Fruit fly (Drosophila melanogaster) whole organism, embryonic: Measurements from ENCODE around the gene Cyp18a1.
A peak's percentile ranks its signal among the peaks of the same experiment; 100 is the strongest.

Experiments used
- Antp ChIP-seq: fragments of 200-800 bp; sonication (Bioruptor generic); optimal IDR thresholded peaks from 3 replicates; lab custom pipeline; 2016; ENCODE audit warnings: missing biosample characterization, missing genetic modification characterization
- Atf6 ChIP-seq: fragments of 200-800 bp; sonication (Bioruptor generic); IDR thresholded peaks from 2 replicates; pipeline ENCODE4 v1.3.6; 2022; ENCODE audit warnings: missing biosample characterization, missing genetic modification characterization
- B-H1 ChIP-seq: fragments of 200-800 bp; sonication (Bioruptor generic); IDR thresholded peaks from 3 replicates; pipeline ENCODE4 v1.3.6; 2022; ENCODE audit warnings: missing biosample characterization, missing genetic modification characterization
- Blimp-1 ChIP-seq: fragments of 200-800 bp; sonication (Bioruptor generic); optimal IDR thresholded peaks from 3 replicates; lab custom pipeline; 2018; ENCODE audit warnings: missing biosample characterization, missing genetic modification characterization, mild to moderate bottlenecking, moderate library complexity, missing genetic modification reagents
- Bteb2 ChIP-seq: fragments of 200-800 bp; sonication (Bioruptor generic); optimal IDR thresholded peaks from 2 replicates; lab custom pipeline; 2016; ENCODE audit warnings: missing biosample characterization, missing genetic modification characterization
- CG10267 ChIP-seq: fragments of 200-800 bp; sonication (Bioruptor generic); optimal IDR thresholded peaks from 2 replicates; lab custom pipeline; 2018; ENCODE audit warnings: missing biosample characterization, mild to moderate bottlenecking, missing genetic modification characterization, moderate library complexity
- CG12391 ChIP-seq: fragments of 200-800 bp; sonication (Bioruptor generic); optimal IDR thresholded peaks from 3 replicates; lab custom pipeline; 2018; ENCODE audit warnings: missing biosample characterization, mild to moderate bottlenecking, missing genetic modification characterization, moderate library complexity
- CG12769 ChIP-seq: fragments of 200-800 bp; sonication (Bioruptor generic); optimal IDR thresholded peaks from 2 replicates; lab custom pipeline; 2019; ENCODE audit warnings: missing biosample characterization, mild to moderate bottlenecking, missing genetic modification characterization, moderate library complexity
- CG15514 ChIP-seq: fragments of 200-800 bp; sonication (Bioruptor generic); optimal IDR thresholded peaks from 3 replicates; lab custom pipeline; 2017; ENCODE audit warnings: missing biosample characterization, missing genetic modification characterization, mild to moderate bottlenecking, moderate library complexity, missing genetic modification reagents
- CG16779 ChIP-seq: fragments of 200-800 bp; sonication (Bioruptor generic); IDR thresholded peaks from 2 replicates; pipeline ENCODE4 v1.3.6; 2022; ENCODE audit warnings: missing biosample characterization, missing genetic modification characterization
- CG1792 ChIP-seq: fragments of 200-800 bp; sonication (Bioruptor generic); optimal IDR thresholded peaks from 2 replicates; lab custom pipeline; 2016; ENCODE audit warnings: missing biosample characterization, missing genetic modification characterization
- CG18476 ChIP-seq: fragments of 200-800 bp; sonication (Bioruptor generic); optimal IDR thresholded peaks from 2 replicates; lab custom pipeline; 2016; ENCODE audit warnings: missing biosample characterization, mild to moderate bottlenecking, missing genetic modification characterization
- CG18764 ChIP-seq: fragments of 200-800 bp; sonication (Bioruptor generic); optimal IDR thresholded peaks from 3 replicates; lab custom pipeline; 2016; ENCODE audit warnings: missing biosample characterization, missing genetic modification characterization
- CG32767 ChIP-seq: fragments of 200-800 bp; sonication (Bioruptor generic); IDR thresholded peaks from 2 replicates; pipeline ENCODE4 v1.3.6; 2022; ENCODE audit warnings: missing biosample characterization, missing genetic modification characterization
- CG3281 ChIP-seq: fragments of 200-800 bp; sonication (Bioruptor generic); optimal IDR thresholded peaks from 3 replicates; lab custom pipeline; 2017; ENCODE audit warnings: missing biosample characterization, mild to moderate bottlenecking, missing genetic modification characterization
- CG5245 ChIP-seq: fragments of 200-800 bp; sonication (Bioruptor generic); optimal IDR thresholded peaks from 3 replicates; lab custom pipeline; 2016; ENCODE audit warnings: missing biosample characterization, missing genetic modification characterization
- CG6689 ChIP-seq: fragments of 200-800 bp; sonication (Bioruptor generic); IDR thresholded peaks from 2 replicates; pipeline ENCODE4 v1.3.6; 2022; ENCODE audit warnings: missing biosample characterization, missing genetic modification characterization
- CG8944 ChIP-seq: fragments of 200-800 bp; sonication (Bioruptor generic); optimal IDR thresholded peaks from 3 replicates; lab custom pipeline; 2016; ENCODE audit warnings: missing biosample characterization, missing genetic modification characterization
- CG9609 ChIP-seq: fragments of 200-800 bp; sonication (Bioruptor generic); optimal IDR thresholded peaks from 3 replicates; lab custom pipeline; 2016; ENCODE audit warnings: missing biosample characterization, missing genetic modification characterization
- CG9876 ChIP-seq: fragments of 200-800 bp; sonication (Bioruptor generic); optimal IDR thresholded peaks from 2 replicates; lab custom pipeline; 2016; ENCODE audit warnings: missing biosample characterization, missing genetic modification characterization
- CkIIα-i1 ChIP-seq: fragments of 200-800 bp; sonication (Bioruptor generic); IDR thresholded peaks from 2 replicates; pipeline ENCODE4 v1.3.6; 2022; ENCODE audit warnings: missing biosample characterization, missing genetic modification characterization
- HmgD ChIP-seq: fragments of 200-800 bp; sonication (Bioruptor generic); optimal IDR thresholded peaks from 3 replicates; lab custom pipeline; 2016; ENCODE audit warnings: missing biosample characterization, missing genetic modification characterization
- Hr51 ChIP-seq, 2 experiments: fragments of 200-800 bp; sonication (Bioruptor generic); optimal IDR thresholded peaks; 2 replicates in 1 of 2; 3 replicates in 1 of 2; lab custom pipeline; 2016 to 2018; ENCODE audit warnings: missing biosample characterization in 2 of 2, missing genetic modification characterization in 2 of 2, mild to moderate bottlenecking in 1 of 2, moderate library complexity in 1 of 2
- Mrtf ChIP-seq: fragments of 200-800 bp; sonication (Bioruptor generic); IDR thresholded peaks from 3 replicates; pipeline ENCODE4 v1.3.6; 2022; ENCODE audit warnings: missing biosample characterization, missing genetic modification characterization
- Neu2 ChIP-seq: fragments of 200-800 bp; sonication (Bioruptor generic); optimal IDR thresholded peaks from 3 replicates; lab custom pipeline; 2016; ENCODE audit warnings: missing biosample characterization, missing genetic modification characterization, borderline replicate concordance
- Oli ChIP-seq: fragments of 200-800 bp; sonication (Bioruptor generic); optimal IDR thresholded peaks from 2 replicates; lab custom pipeline; 2018; ENCODE audit warnings: missing biosample characterization, mild to moderate bottlenecking, missing genetic modification characterization, moderate library complexity
- Ravus ChIP-seq: fragments of 200-800 bp; sonication (Bioruptor generic); IDR thresholded peaks from 2 replicates; pipeline ENCODE4 v1.3.6; 2022; ENCODE audit warnings: missing biosample characterization, missing genetic modification characterization
- Scr ChIP-seq: fragments of 200-800 bp; sonication (Bioruptor generic); IDR thresholded peaks from 2 replicates; pipeline ENCODE4 v1.3.6; 2022; ENCODE audit warnings: missing biosample characterization, missing genetic modification characterization; ENCODE audit not compliant: partially characterized antibody
- Sox100B ChIP-seq: fragments of 200-800 bp; sonication (Bioruptor generic); optimal IDR thresholded peaks from 3 replicates; lab custom pipeline; 2018; ENCODE audit warnings: missing biosample characterization, mild to moderate bottlenecking, missing genetic modification characterization
- Tbp ChIP-seq: fragments of >200 bp; optimal IDR thresholded peaks from 2 replicates; lab custom pipeline; 2018; ENCODE audit warnings: missing biosample characterization, missing genetic modification characterization
- ab ChIP-seq: fragments of 200-800 bp; sonication (Bioruptor generic); optimal IDR thresholded peaks from 2 replicates; lab custom pipeline; 2016; ENCODE audit warnings: missing biosample characterization, missing genetic modification characterization
- ash1 ChIP-seq: fragments of 200-800 bp; sonication (Bioruptor generic); optimal IDR thresholded peaks from 2 replicates; lab custom pipeline; 2018; ENCODE audit warnings: missing biosample characterization, mild to moderate bottlenecking, missing genetic modification characterization
- bbx ChIP-seq: fragments of 200-800 bp; sonication (Bioruptor generic); IDR thresholded peaks from 2 replicates; pipeline ENCODE4 v1.3.6; 2022; ENCODE audit warnings: missing biosample characterization, missing genetic modification characterization; ENCODE audit not compliant: partially characterized antibody
- ci ChIP-seq: fragments of 200-800 bp; sonication (Bioruptor generic); IDR thresholded peaks from 3 replicates; pipeline ENCODE4 v1.3.6; 2022; ENCODE audit warnings: missing biosample characterization, missing genetic modification characterization
- cwo ChIP-seq: fragments of 200-800 bp; sonication (Bioruptor generic); optimal IDR thresholded peaks from 3 replicates; lab custom pipeline; 2017; ENCODE audit warnings: missing biosample characterization, missing genetic modification characterization, mild to moderate bottlenecking, moderate library complexity, missing genetic modification reagents
- da ChIP-seq: fragments of 200-800 bp; sonication (Bioruptor generic); optimal IDR thresholded peaks from 2 replicates; lab custom pipeline; 2016; ENCODE audit warnings: missing biosample characterization, missing genetic modification characterization
- dan ChIP-seq: fragments of 200-800 bp; sonication (Bioruptor generic); IDR thresholded peaks from 2 replicates; pipeline ENCODE4 v1.3.6; 2022; ENCODE audit warnings: missing biosample characterization, missing genetic modification characterization
- gro ChIP-seq: fragments of 200-800 bp; sonication (Bioruptor generic); optimal IDR thresholded peaks from 2 replicates; lab custom pipeline; 2016; ENCODE audit warnings: missing biosample characterization, missing genetic modification characterization
- ham ChIP-seq: fragments of 200-800 bp; sonication (Bioruptor generic); IDR thresholded peaks from 2 replicates; pipeline ENCODE4 v1.3.6; 2022; ENCODE audit warnings: missing biosample characterization, missing genetic modification characterization
- kah ChIP-seq: fragments of 200-800 bp; sonication (Bioruptor generic); optimal IDR thresholded peaks from 2 replicates; lab custom pipeline; 2018; ENCODE audit warnings: missing biosample characterization, mild to moderate bottlenecking, missing genetic modification characterization
- knrl ChIP-seq: fragments of 200-800 bp; sonication (Bioruptor generic); IDR thresholded peaks from 3 replicates; pipeline ENCODE4 v1.3.6; 2022; ENCODE audit warnings: missing biosample characterization, missing genetic modification characterization; ENCODE audit not compliant: partially characterized antibody
- nmo ChIP-seq: fragments of 200-800 bp; sonication (Bioruptor generic); optimal IDR thresholded peaks from 2 replicates; lab custom pipeline; 2018; ENCODE audit warnings: missing biosample characterization, mild to moderate bottlenecking, missing genetic modification characterization, moderate library complexity
- otp ChIP-seq: fragments of 200-800 bp; sonication (Bioruptor generic); IDR thresholded peaks from 3 replicates; pipeline ENCODE4, ENCODE4 v1.3.6; 2022; ENCODE audit warnings: missing biosample characterization, missing genetic modification characterization
- psq ChIP-seq: fragments of 200-800 bp; sonication (Bioruptor generic); optimal IDR thresholded peaks from 2 replicates; lab custom pipeline; 2017; ENCODE audit warnings: missing biosample characterization, missing genetic modification characterization
- ranshi ChIP-seq: fragments of 200-800 bp; sonication (Bioruptor generic); IDR thresholded peaks from 2 replicates; pipeline ENCODE4 v1.3.6; 2022; ENCODE audit warnings: missing biosample characterization, missing genetic modification characterization
- ro ChIP-seq: fragments of 200-800 bp; sonication (Bioruptor generic); IDR thresholded peaks from 2 replicates; pipeline ENCODE4 v1.3.6; 2022; ENCODE audit warnings: missing biosample characterization, missing genetic modification characterization
- sc ChIP-seq, 3 experiments: fragments of >200 bp in 2 of 3; fragments of 200-800 bp in 1 of 3; sonication (Bioruptor generic) in 1 of 3; optimal IDR thresholded peaks; 2 replicates in 2 of 3; 3 replicates in 1 of 3; lab custom pipeline; 2017; ENCODE audit warnings: mild to moderate bottlenecking in 1 of 3, missing biosample characterization in 1 of 3, missing genetic modification characterization in 1 of 3, missing genetic modification reagents in 1 of 3
- sd ChIP-seq: fragments of 200-800 bp; sonication (Bioruptor generic); optimal IDR thresholded peaks from 3 replicates; lab custom pipeline; 2018; ENCODE audit warnings: missing biosample characterization, mild to moderate bottlenecking, missing genetic modification characterization, moderate library complexity
- slp2 ChIP-seq: fragments of 200-800 bp; sonication (Bioruptor generic); optimal IDR thresholded peaks from 2 replicates; lab custom pipeline; 2016; ENCODE audit warnings: missing biosample characterization, missing genetic modification characterization
- so ChIP-seq: fragments of 200-800 bp; sonication (Bioruptor generic); IDR thresholded peaks from 3 replicates; pipeline ENCODE4 v1.3.6; 2022; ENCODE audit warnings: missing biosample characterization, missing genetic modification characterization
- usp ChIP-seq: fragments of >200 bp; optimal IDR thresholded peaks from 2 replicates; lab custom pipeline; 2017; ENCODE audit warnings: missing biosample characterization, missing genetic modification characterization

Cyp18a1 gene

DNA sequence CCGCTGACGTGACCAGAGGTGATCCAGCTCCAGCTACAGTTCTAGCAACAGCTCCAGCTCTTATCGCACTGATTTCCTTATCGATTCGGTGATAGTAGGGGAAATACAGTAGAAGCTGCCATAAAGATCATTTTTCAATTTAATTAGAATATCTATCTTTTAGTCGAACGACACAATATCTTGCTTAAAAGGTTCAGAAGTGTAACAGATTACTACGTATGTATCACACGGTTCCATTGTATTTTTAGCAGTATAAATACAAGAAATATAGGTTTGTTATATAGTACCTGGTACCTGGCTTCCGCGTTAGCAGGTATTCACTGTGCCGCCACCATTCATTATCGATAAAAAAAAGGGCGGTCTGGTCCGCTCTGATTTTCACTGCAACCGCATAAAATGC, 48.0 kb downstream of the Cyp18a1 start (continued):
- TF ChIP-seq CG3281 (GFP tag; lab: Kevin White, UChicago) (peak; percentile 82), CG12391 (tag; lab: Kevin White, UChicago) (peak; percentile 86), Sox100B (GFP tag; lab: Kevin White, UChicago) (no peak), sd (tag; lab: Kevin White, UChicago) (no peak), Hr51 (GFP tag; optimal IDR thresholded peaks at IDR 0.05; lab: Kevin White, UChicago) (peak; percentile 66 to 88), Scr (no peak), CG16779 (GFP tag; lab: Robert Waterston, UW) (no peak), sc (optimal IDR thresholded peaks at IDR 0.05; lab: Kevin White, UChicago) (no peak), sc (GFP tag; optimal IDR thresholded peaks at IDR 0.05; lab: Kevin White, UChicago) (peak; percentile 65), otp (GFP tag; lab: Robert Waterston, UW) (0 out of 3 replicates have a peak, but pooled peaks have one; percentile 56), dan (GFP tag; lab: Robert Waterston, UW) (no peak), gro (GFP tag; lab: Kevin White, UChicago) (peak; percentile 9), ranshi (GFP tag; lab: Robert Waterston, UW) (peak; percentile 76), ash1 (no peak), Atf6 (peak; percentile 76), CG5245 (GFP tag; lab: Kevin White, UChicago) (peak; percentile 74), da (GFP tag; lab: Kevin White, UChicago) (no peak), CG1792 (peak; percentile 58), CG15514 (GFP tag; lab: Kevin White, UChicago) (peak; percentile 76), CG10267 (peak; percentile 65), CG6689 (GFP tag; lab: Robert Waterston, UW) (peak; percentile 72), ro (no peak), Neu2 (no peak), CkIIα-i1 (no peak), Ravus (GFP tag; lab: Robert Waterston, UW) (peak; percentile 35), Mrtf (GFP tag; lab: Robert Waterston, UW) (peak; percentile 62; the same call in 2 of the 3 replicates), Tbp (GFP tag; lab: Kevin White, UChicago) (no peak), ham (GFP tag; lab: Robert Waterston, UW) (no peak), psq (GFP tag; lab: Kevin White, UChicago) (peak; percentile 4), CG8944 (peak; percentile 61), nmo (GFP tag; lab: Kevin White, UChicago) (peak; percentile 86), Antp (GFP tag; lab: Kevin White, UChicago) (peak; percentile 62), knrl (GFP tag; lab: Robert Waterston, UW) (no peak), ab (GFP tag; lab: Kevin White, UChicago) (no peak), bbx (GFP tag; lab: Robert Waterston, UW) (no peak), CG18476 (GFP tag; lab: Kevin White, UChicago) (peak; percentile 74), CG9609 (peak; percentile 52), HmgD (peak; percentile 10), CG9876 (GFP tag; lab: Kevin White, UChicago) (no peak), Oli (tag; lab: Kevin White, UChicago) (peak; percentile 90), CG18764 (GFP tag; lab: Kevin White, UChicago) (peak; percentile 50), slp2 (GFP tag; lab: Kevin White, UChicago) (peak; percentile 62), Blimp-1 (GFP tag; lab: Kevin White, UChicago) (peak; percentile 84), Bteb2 (GFP tag; lab: Kevin White, UChicago) (peak; percentile 70), B-H1 (GFP tag; lab: Robert Waterston, UW) (peak; percentile 70), ci (peak; percentile 88), cwo (GFP tag; lab: Kevin White, UChicago) (peak; percentile 78), usp (GFP tag; lab: Kevin White, UChicago) (no peak), CG12769 (peak; percentile 87), kah (GFP tag; lab: Kevin White, UChicago) (peak; percentile 71), so (no peak; the same call in 2 of the 3 replicates), CG32767 (GFP tag; lab: Robert Waterston, UW) (peak; percentile 59; the same call in 1 of the 2 replicates)
